Worm (Caenorhabditis elegans): ENCODE data around the gene gmap-3.
A peak's percentile ranks its signal among the peaks of the same experiment; 100 is the strongest.

Gene gmap-3

DNA sequence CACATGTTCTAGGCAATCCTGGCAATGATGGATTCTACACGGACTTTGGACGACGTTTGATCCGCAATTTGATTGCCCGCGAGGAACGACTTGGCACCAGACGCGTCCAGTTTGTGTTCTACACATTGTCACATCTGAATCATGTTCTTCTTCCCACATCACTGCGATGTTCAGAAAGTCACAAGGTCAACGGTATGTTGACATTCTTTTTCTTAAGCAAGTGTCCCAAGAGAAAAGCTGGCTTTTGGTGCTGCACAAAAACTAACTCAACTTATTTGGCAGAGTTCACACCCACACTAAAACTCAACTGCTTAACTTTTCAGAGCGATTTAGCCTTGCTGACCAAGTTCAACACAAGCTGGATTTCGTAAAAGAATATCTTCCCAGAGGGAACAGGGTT, 37.8 kb upstream of the gmap-3 start:
- TF ChIP-seq zip-2 (tag; optimal IDR thresholded peaks at IDR 0.05) (no peak), hlh-30 (tag; optimal IDR thresholded peaks at IDR 0.05; ENCODE audit: insufficient read depth) (peak; percentile 4), nhr-28 (tag; optimal IDR thresholded peaks at IDR 0.05) (no peak), snpc-1.2 (GFP tag; IDR thresholded peaks at IDR 0.05) (no peak), unc-62 (GFP tag; optimal IDR thresholded peaks at IDR 0.05 in 1 of 2) (peak in 1 of 2 experiments; percentile 98), unc-62 (tag; optimal IDR thresholded peaks at IDR 0.05) (no peak), hlh-11 (tag; optimal IDR thresholded peaks at IDR 0.05) (peak; percentile 4), nhr-25 (tag; optimal IDR thresholded peaks at IDR 0.05; ENCODE audit: borderline replicate concordance, insufficient read depth) (no peak), mep-1 (tag; optimal IDR thresholded peaks at IDR 0.05) (no peak), mdt-29 (GFP tag; IDR thresholded peaks at IDR 0.05) (no peak), nhr-42 (GFP tag; IDR thresholded peaks at IDR 0.05) (no peak), ZK546.5 (tag; optimal IDR thresholded peaks at IDR 0.05) (no peak), zfp-2 (tag; optimal IDR thresholded peaks at IDR 0.05) (no peak), ceh-62 (tag; optimal IDR thresholded peaks at IDR 0.05) (no peak), fkh-10 (GFP tag; optimal IDR thresholded peaks at IDR 0.05) (no peak), F26F4.8 (GFP tag; conservative IDR thresholded peaks at IDR 0.05) (no peak)

DNA sequence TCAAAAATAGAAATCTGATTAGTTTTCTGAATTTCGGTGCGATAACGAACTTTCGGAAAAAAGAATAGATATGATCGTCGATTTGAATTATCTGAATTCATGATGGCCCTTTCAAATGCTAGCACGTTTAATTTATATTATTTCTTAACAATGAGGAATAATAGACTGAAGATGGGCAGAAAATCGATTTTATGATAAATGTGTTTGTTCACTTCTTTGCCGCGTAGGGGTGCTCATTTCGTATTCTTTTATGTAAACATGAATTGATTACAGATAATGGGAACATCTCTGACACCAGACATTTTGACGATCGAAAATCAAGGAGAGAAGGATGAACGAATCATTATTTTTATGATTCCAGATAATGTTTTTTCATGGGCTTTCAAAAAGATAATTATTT, 36.7 kb upstream of the gmap-3 start, which contains the start of gene F11C1.9:
TSS of gene F11C1.9 (minus strand) at position 101 of the 400 bp plus-strand sequence.
- TF ChIP-seq daf-16 (GFP tag; optimal IDR thresholded peaks at IDR 0.05) (no peak), daf-16 (tag; optimal IDR thresholded peaks at IDR 0.05) (peak; percentile 79), Y5F2A.4 (GFP tag; optimal IDR thresholded peaks at IDR 0.05) (no peak)

- no peak for TF ChIP-seq hlh-11 (tag; optimal IDR thresholded peaks at IDR 0.05)
- no peak for TF ChIP-seq T26A8.4 (GFP tag; IDR thresholded peaks at IDR 0.05)
- no peak for TF ChIP-seq lin-38 (GFP tag; IDR thresholded peaks at IDR 0.05)
- TF ChIP-seq F49E8.2 (tag; optimal IDR thresholded peaks at IDR 0.05; ENCODE audit: borderline replicate concordance) = no peak
- no peak for TF ChIP-seq jun-1 (tag; optimal IDR thresholded peaks at IDR 0.05)
- TF ChIP-seq snpc-1.2 (GFP tag; IDR thresholded peaks at IDR 0.05) = no peak
- no peak for TF ChIP-seq nhr-77 (tag; optimal IDR thresholded peaks at IDR 0.05)
- TF ChIP-seq unc-130 (GFP tag; optimal IDR thresholded peaks at IDR 0.05) = no peak
- TF ChIP-seq mes-2 (tag; optimal IDR thresholded peaks at IDR 0.05; ENCODE audit: poor library complexity, severe bottlenecking) = no peak
- TF ChIP-seq mdl-1 (tag; optimal IDR thresholded peaks at IDR 0.05) = no peak
- TF ChIP-seq F37D6.2 (tag; optimal IDR thresholded peaks at IDR 0.05) = no peak
- no peak for TF ChIP-seq lin-13 (GFP tag; optimal IDR thresholded peaks at IDR 0.05)
- TF ChIP-seq spr-1 (tag; optimal IDR thresholded peaks at IDR 0.05) = no peak
- no peak for TF ChIP-seq lin-29 (GFP tag; IDR thresholded peaks at IDR 0.05)
- no peak for TF ChIP-seq dmd-9 (GFP tag; IDR thresholded peaks at IDR 0.05)
- no peak for TF ChIP-seq ceh-32 (tag; optimal IDR thresholded peaks at IDR 0.05; ENCODE audit: poor library complexity)
- TF ChIP-seq Y48G9A.11 (GFP tag; IDR thresholded peaks at IDR 0.05) = no peak
- TF ChIP-seq nhr-10 (tag; optimal IDR thresholded peaks at IDR 0.05) = no peak
Measured at ce11 chrX:12976774-12977173, 36.0 kb upstream of the gmap-3 start, which contains the start of the genes F11C1.4 and F11C1.10. Gene F11C1.4 (plus strand): TSS chrX:12977074. Gene F11C1.10 (plus strand): TSS chrX:12977082.

- peak; percentile 9 for TF ChIP-seq spr-1 (tag; optimal IDR thresholded peaks at IDR 0.05)
- TF ChIP-seq php-3 (GFP tag; IDR thresholded peaks at IDR 0.05) = no peak
- peak; percentile 85 for TF ChIP-seq hlh-11 (tag; optimal IDR thresholded peaks at IDR 0.05)
- peak; percentile 13 for TF ChIP-seq nhr-102 (tag; optimal IDR thresholded peaks at IDR 0.05)
- peak; percentile 96 for TF ChIP-seq lin-38 (GFP tag; IDR thresholded peaks at IDR 0.05)
- TF ChIP-seq mdl-1 (tag; optimal IDR thresholded peaks at IDR 0.05) = peak in 1 of 2 experiments; percentile 75
- no peak for TF ChIP-seq dmd-8 (GFP tag; IDR thresholded peaks at IDR 0.05)
- peak; percentile 8 to 81 for TF ChIP-seq lsy-2 (tag; optimal IDR thresholded peaks at IDR 0.05)
- peak in 1 of 2 experiments; percentile 46 for TF ChIP-seq hif-1 (tag; optimal IDR thresholded peaks at IDR 0.05)
- TF ChIP-seq sdz-12 (GFP tag; optimal IDR thresholded peaks at IDR 0.05) = no peak
- peak; percentile 72 for TF ChIP-seq dpl-1 (GFP tag; optimal IDR thresholded peaks at IDR 0.05)
- TF ChIP-seq nhr-11 (tag; optimal IDR thresholded peaks at IDR 0.05) = peak; percentile 76
- peak; percentile 62 for TF ChIP-seq nhr-77 (tag; optimal IDR thresholded peaks at IDR 0.05)
- TF ChIP-seq lin-29 (GFP tag; IDR thresholded peaks at IDR 0.05) = 0 out of 2 replicates have a peak, but pooled peaks have one; percentile 21
- no peak for TF ChIP-seq fkh-10 (GFP tag; optimal IDR thresholded peaks at IDR 0.05)
- TF ChIP-seq nhr-6 (tag; optimal IDR thresholded peaks at IDR 0.05) = peak; percentile 17
- peak; percentile 0 for TF ChIP-seq lin-13 (GFP tag; optimal IDR thresholded peaks at IDR 0.05)
- TF ChIP-seq dmd-9 (GFP tag; IDR thresholded peaks at IDR 0.05) = no peak
- peak; percentile 58; the same call in 1 of the 2 replicates for TF ChIP-seq T26A8.4 (GFP tag; IDR thresholded peaks at IDR 0.05)
- no peak for TF ChIP-seq lin-39 (tag; optimal IDR thresholded peaks at IDR 0.05)
Measured at ce11 chrX:12975595-12976089, 34.9 kb upstream of the gmap-3 start, which contains the start of gene ppk-3. Gene ppk-3 (minus strand): TSS chrX:12975645.
